Fruit fly (Drosophila melanogaster) whole organism, prepupa: ENCODE results near the gene Ssk.

Experiments used
- Blimp-1 ChIP-seq: fragments of 200-800 bp; sonication (Bioruptor generic); optimal IDR thresholded peaks from 3 replicates; lab custom pipeline; 2017; ENCODE audit warnings: missing biosample characterization, missing genetic modification characterization, mild to moderate bottlenecking, moderate library complexity, missing genetic modification reagents
- CG8632 ChIP-seq: fragments of 200-800 bp; sonication (Bioruptor generic); optimal IDR thresholded peaks from 3 replicates; lab custom pipeline; 2016; ENCODE audit warnings: missing biosample characterization, missing genetic modification characterization
- Ets96B ChIP-seq: fragments of 200-800 bp; optimal IDR thresholded peaks from 2 replicates; lab custom pipeline; 2019; ENCODE audit warnings: missing biosample characterization, mild to moderate bottlenecking, missing genetic modification characterization, moderate library complexity
- Hr38 ChIP-seq: sonication (Bioruptor generic); optimal IDR thresholded peaks from 2 replicates; lab custom pipeline; 2016; ENCODE audit warnings: missing biosample characterization, missing genetic modification characterization
- Lpt ChIP-seq: fragments of 200-800 bp; sonication (Bioruptor generic); optimal IDR thresholded peaks from 3 replicates; lab custom pipeline; 2016; ENCODE audit warnings: missing biosample characterization, missing genetic modification characterization
- Sox102F ChIP-seq: fragments of 200-800 bp; sonication (Bioruptor generic); optimal IDR thresholded peaks from 2 replicates; lab custom pipeline; 2016; ENCODE audit warnings: missing biosample characterization, mild to moderate bottlenecking, missing genetic modification characterization
- eg ChIP-seq: fragments of 200-800 bp; sonication (Bioruptor generic); IDR thresholded peaks from 3 replicates; pipeline ENCODE4 v1.3.6; 2022; ENCODE audit warnings: missing biosample characterization, missing genetic modification characterization
- pdm3 ChIP-seq: fragments of 200-800 bp; sonication (Bioruptor generic); optimal IDR thresholded peaks from 3 replicates; lab custom pipeline; 2016; ENCODE audit warnings: missing biosample characterization, missing genetic modification characterization
- ss ChIP-seq, 2 experiments: fragments of 200-800 bp; sonication (Bioruptor generic); optimal IDR thresholded peaks; 2 replicates in 1 of 2; 3 replicates in 1 of 2; lab custom pipeline; 2017 to 2018; ENCODE audit warnings: mild to moderate bottlenecking in 2 of 2, missing biosample characterization in 2 of 2, missing genetic modification characterization in 2 of 2, moderate library complexity in 1 of 2

DNA sequence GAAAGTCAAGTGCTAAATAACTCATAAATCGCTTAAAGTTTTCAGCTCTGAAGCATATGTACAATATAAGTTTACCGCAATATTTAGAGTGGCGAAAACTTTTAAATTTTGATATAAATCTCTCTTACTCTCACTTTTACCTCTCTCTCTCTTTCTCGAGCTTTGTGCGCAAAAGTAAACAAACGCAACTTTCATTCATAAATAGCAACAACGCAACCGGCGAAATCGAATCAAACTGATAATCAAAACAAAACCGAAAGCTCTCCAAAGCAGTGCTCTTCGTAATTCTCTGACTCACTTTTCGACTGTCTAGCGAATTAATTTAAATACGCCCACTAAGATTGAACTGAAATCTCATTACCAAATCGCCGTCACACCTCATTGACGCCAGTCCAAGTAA, 2.4 kb upstream of the Ssk start:
- TF ChIP-seq CG8632 (no peak), Hr38 (GFP tag; lab: Kevin White, UChicago) (no peak), Sox102F (GFP tag; lab: Kevin White, UChicago) (no peak), Ets96B (tag; lab: Kevin White, UChicago) (no peak), Blimp-1 (GFP tag; lab: Kevin White, UChicago) (peak; percentile 62), Lpt (GFP tag; lab: Kevin White, UChicago) (no peak), pdm3 (GFP tag; lab: Kevin White, UChicago) (no peak), eg (GFP tag; lab: Robert Waterston, UW) (no peak), ss (GFP tag; optimal IDR thresholded peaks at IDR 0.05; lab: Kevin White, UChicago) (no peak)
